Worm (Caenorhabditis elegans): ENCODE data around the gene F15H10.10.

DNA sequence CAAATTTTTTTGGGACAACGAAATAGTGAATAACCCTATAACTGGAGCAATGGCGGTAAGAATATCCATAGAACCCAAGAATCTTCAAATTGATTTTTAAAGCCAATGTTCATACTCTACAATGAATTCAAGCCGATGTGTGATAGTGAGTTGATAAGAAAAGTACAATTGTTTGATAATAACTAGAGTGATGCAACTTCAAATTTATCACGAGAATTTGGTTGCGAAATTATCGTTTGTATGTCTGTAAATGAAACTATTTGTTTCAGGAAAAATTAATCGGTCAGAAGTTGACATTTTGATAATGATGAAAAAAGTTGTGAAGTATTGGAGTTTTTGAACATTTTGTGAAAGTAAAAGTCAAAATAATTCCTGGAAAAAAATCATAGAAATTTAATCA, 17.5 kb downstream of the F15H10.10 start:
- no peak for TF ChIP-seq dve-1 (tag; optimal IDR thresholded peaks at IDR 0.05)
- TF ChIP-seq sox-4 (tag; optimal IDR thresholded peaks at IDR 0.05) = no peak
- TF ChIP-seq ceh-34 (tag; optimal IDR thresholded peaks at IDR 0.05) = no peak
- TF ChIP-seq pha-4 (tag; optimal IDR thresholded peaks at IDR 0.05) = no peak
- peak; percentile 77 for TF ChIP-seq elt-2 (tag; optimal IDR thresholded peaks at IDR 0.05)
